Fruit fly (Drosophila melanogaster) whole organism, pupa: ENCODE data around the gene CG7924.

Source experiments
- CG10348 ChIP-seq: fragments of 200-800 bp; sonication (Bioruptor generic); IDR thresholded peaks from 2 replicates; pipeline ENCODE4 v1.3.6; 2022; ENCODE audit warnings: missing biosample characterization, missing genetic modification characterization
- CG12605 ChIP-seq: fragments of 200-800 bp; sonication (Bioruptor generic); IDR thresholded peaks from 2 replicates; pipeline ENCODE4 v1.3.6; 2022; ENCODE audit warnings: missing biosample characterization, missing genetic modification characterization
- CG13204 ChIP-seq: fragments of 200-800 bp; sonication (Bioruptor generic); optimal IDR thresholded peaks from 2 replicates; lab custom pipeline; 2018; ENCODE audit warnings: missing biosample characterization, mild to moderate bottlenecking, missing genetic modification characterization, moderate library complexity
- CG14655 ChIP-seq: fragments of 200-800 bp; sonication (Bioruptor generic); optimal IDR thresholded peaks from 3 replicates; lab custom pipeline; 2017; ENCODE audit warnings: mild to moderate bottlenecking, missing biosample characterization, missing genetic modification reagents, missing genetic modification characterization
- CG15710 ChIP-seq: fragments of 200-800 bp; sonication (Bioruptor generic); optimal IDR thresholded peaks from 2 replicates; lab custom pipeline; 2018; ENCODE audit warnings: missing biosample characterization, mild to moderate bottlenecking, missing genetic modification characterization, moderate library complexity
- CG17806 ChIP-seq: fragments of 200-800 bp; sonication (Bioruptor generic); optimal IDR thresholded peaks from 2 replicates; lab custom pipeline; 2018; ENCODE audit warnings: missing biosample characterization, mild to moderate bottlenecking, missing genetic modification characterization, moderate library complexity
- CG32121 ChIP-seq: fragments of 200-800 bp; sonication (Bioruptor generic); IDR thresholded peaks from 2 replicates; pipeline ENCODE4 v1.3.6; 2022; ENCODE audit warnings: missing biosample characterization, missing genetic modification characterization
- CG34367 ChIP-seq: fragments of 200-800 bp; sonication (Bioruptor generic); optimal IDR thresholded peaks from 2 replicates; lab custom pipeline; 2018; ENCODE audit warnings: missing biosample characterization, mild to moderate bottlenecking, missing genetic modification characterization
- CG4496 ChIP-seq: fragments of 200-800 bp; sonication (Bioruptor generic); IDR thresholded peaks from 3 replicates; pipeline ENCODE4 v1.3.6; 2022; ENCODE audit warnings: missing biosample characterization, missing genetic modification characterization
- CG8159 ChIP-seq: fragments of 200-800 bp; sonication (Bioruptor generic); optimal IDR thresholded peaks from 3 replicates; lab custom pipeline; 2018; ENCODE audit warnings: missing biosample characterization, mild to moderate bottlenecking, missing genetic modification characterization, moderate library complexity
- CG8301 ChIP-seq: fragments of 200-800 bp; sonication (Bioruptor generic); optimal IDR thresholded peaks from 2 replicates; lab custom pipeline; 2018; ENCODE audit warnings: missing biosample characterization, mild to moderate bottlenecking, missing genetic modification characterization
- CG9948 ChIP-seq: fragments of 200-800 bp; sonication (Bioruptor generic); optimal IDR thresholded peaks from 2 replicates; lab custom pipeline; 2018; ENCODE audit warnings: missing biosample characterization, mild to moderate bottlenecking, missing genetic modification characterization, moderate library complexity
- D1 ChIP-seq: fragments of 200-800 bp; sonication (Bioruptor generic); optimal IDR thresholded peaks from 2 replicates; lab custom pipeline; 2018; ENCODE audit warnings: missing biosample characterization, mild to moderate bottlenecking, missing genetic modification characterization, moderate library complexity
- EcR ChIP-seq: fragments of 200-800 bp; sonication (Bioruptor generic); optimal IDR thresholded peaks from 3 replicates; lab custom pipeline; 2019; ENCODE audit warnings: missing biosample characterization, missing genetic modification characterization, mild to moderate bottlenecking, moderate library complexity, missing genetic modification reagents
- Ets98B ChIP-seq: fragments of 200-800 bp; sonication (Bioruptor generic); IDR thresholded peaks from 2 replicates; pipeline ENCODE4 v1.3.6; 2022; ENCODE audit warnings: missing biosample characterization, missing genetic modification characterization
- Pif1A ChIP-seq: fragments of 200-800 bp; sonication (Bioruptor generic); optimal IDR thresholded peaks from 3 replicates; lab custom pipeline; 2016; ENCODE audit warnings: missing biosample characterization, missing genetic modification characterization
- Pif1B ChIP-seq: fragments of 200-800 bp; sonication (Bioruptor generic); optimal IDR thresholded peaks from 3 replicates; lab custom pipeline; 2016; ENCODE audit warnings: missing biosample characterization, missing genetic modification characterization
- Snoo ChIP-seq: fragments of 200-800 bp; sonication (Bioruptor generic); optimal IDR thresholded peaks from 3 replicates; lab custom pipeline; 2017; ENCODE audit warnings: missing biosample characterization, mild to moderate bottlenecking, missing genetic modification characterization, inconsistent platforms
- fd96Ca ChIP-seq: fragments of 200-800 bp; sonication (Bioruptor generic); IDR thresholded peaks from 3 replicates; pipeline ENCODE4 v1.3.6; 2022; ENCODE audit warnings: missing biosample characterization, missing genetic modification characterization
- gl ChIP-seq: fragments of 200-800 bp; sonication (Bioruptor generic); optimal IDR thresholded peaks from 2 replicates; lab custom pipeline; 2018; ENCODE audit warnings: missing biosample characterization, mild to moderate bottlenecking, missing genetic modification characterization
- rn ChIP-seq: fragments of 200-800 bp; sonication (Bioruptor generic); IDR thresholded peaks from 2 replicates; pipeline ENCODE4 v1.3.6; 2022; ENCODE audit warnings: missing biosample characterization, missing genetic modification characterization

The CG7924 gene

DNA sequence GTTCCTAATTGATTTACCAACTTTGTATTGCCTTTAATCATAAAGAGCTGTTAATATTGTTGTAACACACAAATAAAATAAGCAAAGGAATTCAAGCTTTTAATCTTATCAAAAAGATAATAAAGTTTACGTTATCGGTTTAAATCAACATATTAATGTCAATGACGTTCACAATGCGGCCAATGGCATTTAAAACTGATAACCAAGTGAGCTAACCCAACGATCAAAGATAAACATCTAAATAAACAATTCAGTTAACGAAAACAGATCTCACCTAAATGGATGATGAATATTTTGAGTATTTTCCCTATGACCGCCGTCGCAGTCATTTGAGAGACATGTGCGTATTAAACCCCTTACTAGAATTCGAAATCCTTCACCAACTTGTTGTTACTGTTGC lies 25.9 kb upstream of the CG7924 start:
- TF ChIP-seq Pif1A (GFP tag; lab: Kevin White, UChicago) (no peak), CG12605 (GFP tag; lab: Robert Waterston, UW) (no peak), EcR (GFP tag; lab: Kevin White, UChicago) (peak; percentile 60)
- TF ChIP-seq, all 21 proteins: peak for 1

DNA sequence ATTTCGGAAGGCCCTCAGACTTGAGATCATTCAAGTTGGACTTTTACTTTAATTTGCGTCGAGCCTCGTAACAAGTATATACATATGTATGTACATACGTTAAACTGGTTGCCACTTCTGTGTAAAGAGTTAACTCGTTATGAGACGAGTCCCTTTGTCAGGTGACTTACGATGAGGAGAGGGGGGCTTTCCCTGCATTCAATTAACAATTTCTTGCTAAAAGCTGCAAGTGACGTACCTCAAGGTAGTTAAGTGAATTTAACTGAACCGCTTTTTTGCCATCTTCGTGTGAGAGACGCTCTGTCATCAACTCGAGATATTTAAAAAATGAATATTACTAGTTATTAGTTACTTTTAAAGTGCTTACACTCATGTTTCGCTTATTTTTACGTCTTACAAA lies 24.3 kb upstream of the CG7924 start:
- TF ChIP-seq rn (GFP tag; lab: Robert Waterston, UW) = no peak
- no peak for TF ChIP-seq CG14655 (GFP tag; lab: Kevin White, UChicago)
- peak; percentile 55 for TF ChIP-seq EcR (GFP tag; lab: Kevin White, UChicago)
- TF ChIP-seq, all 21 proteins: peak for 1

DNA sequence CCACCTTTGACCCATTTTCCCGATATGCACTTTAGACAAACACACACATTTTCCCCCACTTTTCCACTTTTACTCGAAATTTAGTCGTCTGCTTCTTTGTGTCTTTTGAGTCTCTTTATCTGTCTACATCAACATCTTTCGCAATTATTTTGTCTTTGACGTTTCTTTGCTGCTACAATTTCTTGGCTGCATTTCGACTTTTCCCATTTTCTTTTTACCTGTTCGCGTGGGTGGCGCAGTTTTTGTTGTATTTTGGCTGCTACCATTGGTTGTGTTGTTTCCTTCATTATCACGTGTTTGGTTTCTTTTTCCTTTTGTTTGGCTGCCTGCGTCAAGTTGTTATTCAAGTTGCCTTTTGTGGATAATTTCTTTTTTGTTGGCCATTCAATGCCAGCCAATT lies 21.7 kb upstream of the CG7924 start:
- TF ChIP-seq CG34367 = no peak
- no peak for TF ChIP-seq CG4496 (GFP tag; lab: Robert Waterston, UW)
- no peak for TF ChIP-seq CG15710
- TF ChIP-seq D1 (tag; lab: Kevin White, UChicago) = no peak
- no peak for TF ChIP-seq CG10348 (GFP tag; lab: Robert Waterston, UW)
- no peak for TF ChIP-seq CG8301 (tag; lab: Kevin White, UChicago)
- TF ChIP-seq CG12605 (GFP tag; lab: Robert Waterston, UW) = no peak
- TF ChIP-seq rn (GFP tag; lab: Robert Waterston, UW) = no peak
- no peak for TF ChIP-seq CG13204
- no peak for TF ChIP-seq EcR (GFP tag; lab: Kevin White, UChicago)
- no peak for TF ChIP-seq gl
- TF ChIP-seq fd96Ca (GFP tag; lab: Robert Waterston, UW) = no peak
- TF ChIP-seq, all 21 proteins: peak for 0

DNA sequence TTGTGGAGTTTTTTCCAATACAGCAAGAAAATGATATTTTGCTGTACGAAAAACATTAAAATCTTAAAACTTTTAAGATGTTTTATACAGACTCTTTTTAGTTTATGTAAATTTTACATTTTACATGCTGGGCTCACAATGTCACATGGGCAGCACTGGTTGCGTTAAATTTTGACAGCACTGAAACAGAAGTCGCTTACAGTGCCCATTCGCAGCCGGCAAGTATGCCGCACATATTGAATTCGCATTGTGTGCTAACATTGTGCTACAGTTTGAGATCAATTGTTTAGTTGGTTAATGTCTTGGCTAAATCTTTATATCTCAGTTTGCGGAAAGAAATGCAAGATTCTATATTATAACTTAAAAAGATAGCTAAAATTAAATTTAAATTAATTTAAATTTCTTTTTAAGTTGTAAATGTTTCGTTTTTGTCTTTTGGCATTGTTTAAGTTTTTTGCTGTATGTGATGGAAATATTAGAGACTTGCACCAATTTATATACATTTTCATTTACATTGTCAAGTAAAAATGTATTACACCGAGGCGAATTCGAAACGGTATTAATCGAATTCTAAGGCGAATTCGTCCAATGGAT lies 20.9 kb upstream of the CG7924 start:
- TF ChIP-seq D1 (tag; lab: Kevin White, UChicago) = peak; percentile 11
- TF ChIP-seq CG17806 (tag; lab: Kevin White, UChicago) = no peak

DNA sequence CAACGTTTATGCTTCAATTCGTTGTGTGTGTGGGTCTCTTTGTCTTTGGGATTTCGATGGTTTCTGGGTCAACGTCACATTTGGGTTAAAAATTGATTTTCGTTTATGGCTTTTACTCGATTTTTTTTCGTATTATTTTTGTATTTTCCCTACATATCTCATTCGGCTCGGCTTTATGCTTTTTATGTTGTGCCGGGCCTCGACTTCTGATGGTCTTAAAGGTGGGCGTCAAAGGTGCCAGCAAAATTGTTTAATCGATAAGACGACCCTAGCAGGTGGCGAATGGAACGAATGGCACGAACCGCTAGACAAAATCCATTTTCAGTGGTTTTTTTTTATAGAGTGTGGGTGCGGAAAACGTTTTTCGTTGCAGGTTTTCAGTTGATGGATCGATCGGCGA lies 17.1 kb upstream of the CG7924 start:
- no peak for TF ChIP-seq Pif1B (GFP tag; lab: Kevin White, UChicago)
- TF ChIP-seq EcR (GFP tag; lab: Kevin White, UChicago) = no peak
- TF ChIP-seq CG32121 = no peak
- TF ChIP-seq CG14655 (GFP tag; lab: Kevin White, UChicago) = no peak
- TF ChIP-seq CG8301 (tag; lab: Kevin White, UChicago) = no peak
- TF ChIP-seq Pif1A (GFP tag; lab: Kevin White, UChicago) = no peak
- TF ChIP-seq rn (GFP tag; lab: Robert Waterston, UW) = no peak
- no peak for TF ChIP-seq CG17806 (tag; lab: Kevin White, UChicago)
- no peak for TF ChIP-seq CG10348 (GFP tag; lab: Robert Waterston, UW)
- no peak for TF ChIP-seq CG8159 (tag; lab: Kevin White, UChicago)
- TF ChIP-seq Snoo = no peak
- no peak for TF ChIP-seq CG34367
- TF ChIP-seq gl = no peak
- no peak for TF ChIP-seq CG13204
- no peak for TF ChIP-seq fd96Ca (GFP tag; lab: Robert Waterston, UW)
- no peak for TF ChIP-seq CG12605 (GFP tag; lab: Robert Waterston, UW)

DNA sequence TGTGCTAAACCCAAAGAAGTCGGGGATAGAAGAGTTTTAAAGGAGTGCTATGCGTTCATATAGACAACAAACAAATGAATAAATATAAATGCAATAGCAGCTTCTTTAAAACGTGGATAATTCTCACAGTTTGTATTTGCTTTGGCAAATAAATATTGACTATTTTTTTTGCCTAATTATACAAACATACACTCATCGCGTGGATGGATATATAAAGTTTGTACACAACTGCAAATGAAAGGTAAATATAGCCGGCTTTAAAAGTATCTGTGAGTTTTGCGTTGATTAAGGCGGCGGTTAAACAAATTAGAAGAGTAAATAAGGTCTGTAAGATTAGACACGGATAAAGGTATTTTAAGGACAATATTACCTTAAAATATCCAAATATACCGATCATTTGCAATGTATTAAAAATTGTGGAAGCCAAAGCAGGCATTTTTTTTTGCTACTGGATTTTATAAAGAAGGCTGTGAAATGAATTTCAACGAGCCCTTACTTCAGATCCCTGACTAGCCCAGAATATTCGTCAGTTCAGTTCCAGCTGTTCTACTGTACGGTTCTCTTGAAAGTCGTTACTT lies 15.5 kb upstream of the CG7924 start, which contains the start of gene CG7768:
TSS of gene CG7768 (plus strand) at position 528 of the 578 bp plus-strand sequence.
- TF ChIP-seq CG8159 (tag; lab: Kevin White, UChicago) = no peak
- TF ChIP-seq CG17806 (tag; lab: Kevin White, UChicago) = no peak
- no peak for TF ChIP-seq fd96Ca (GFP tag; lab: Robert Waterston, UW)
- no peak for TF ChIP-seq EcR (GFP tag; lab: Kevin White, UChicago)
- TF ChIP-seq CG12605 (GFP tag; lab: Robert Waterston, UW) = no peak
- TF ChIP-seq CG15710 = no peak
- no peak for TF ChIP-seq CG34367

DNA sequence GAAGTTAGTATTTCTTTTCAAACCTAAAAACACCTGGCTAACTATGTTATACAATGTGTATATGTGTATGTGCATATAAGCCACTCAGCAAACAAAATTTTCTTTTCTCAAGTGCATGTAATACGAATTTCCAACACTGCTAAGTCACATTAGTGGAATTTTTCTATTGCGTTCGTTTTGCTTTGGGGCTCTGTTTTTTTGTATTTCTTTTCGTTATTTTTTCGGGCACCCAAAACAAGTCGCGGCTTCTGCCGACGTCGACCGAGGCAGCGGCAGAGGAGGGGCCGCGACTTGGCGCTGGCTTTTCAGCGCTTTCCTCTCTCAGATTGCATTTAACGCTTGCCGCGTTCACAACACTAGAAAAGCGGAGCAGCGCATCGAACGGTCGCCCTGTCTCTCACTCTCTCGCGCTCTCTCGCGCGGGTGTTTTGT lies 13.8 kb upstream of the CG7924 start:
- TF ChIP-seq fd96Ca (GFP tag; lab: Robert Waterston, UW) = no peak
- no peak for TF ChIP-seq rn (GFP tag; lab: Robert Waterston, UW)
- no peak for TF ChIP-seq CG13204
- peak; percentile 81 for TF ChIP-seq CG4496 (GFP tag; lab: Robert Waterston, UW)
- TF ChIP-seq CG15710 = no peak
- peak; percentile 69; the same call in 1 of the 2 replicates for TF ChIP-seq Ets98B (GFP tag; lab: Robert Waterston, UW)
- no peak for TF ChIP-seq D1 (tag; lab: Kevin White, UChicago)
- no peak for TF ChIP-seq CG10348 (GFP tag; lab: Robert Waterston, UW)
- TF ChIP-seq Snoo = no peak
- TF ChIP-seq Pif1B (GFP tag; lab: Kevin White, UChicago) = no peak
- peak; percentile 40; the same call in 1 of the 2 replicates for TF ChIP-seq CG32121
- no peak for TF ChIP-seq EcR (GFP tag; lab: Kevin White, UChicago)
- TF ChIP-seq gl = no peak
- no peak for TF ChIP-seq CG34367
- TF ChIP-seq CG12605 (GFP tag; lab: Robert Waterston, UW) = peak; percentile 83
- no peak for TF ChIP-seq Pif1A (GFP tag; lab: Kevin White, UChicago)
- TF ChIP-seq CG9948 (tag; lab: Kevin White, UChicago) = no peak
- TF ChIP-seq CG8159 (tag; lab: Kevin White, UChicago) = no peak
- peak; percentile 59 for TF ChIP-seq CG14655 (GFP tag; lab: Kevin White, UChicago)
- TF ChIP-seq CG17806 (tag; lab: Kevin White, UChicago) = no peak
- TF ChIP-seq CG8301 (tag; lab: Kevin White, UChicago) = peak; percentile 51
